Fruit fly (Drosophila melanogaster) whole organism, embryonic: ENCODE data around the gene Dpm2.

Experiments
- ATbp ChIP-seq: fragments of 200-800 bp; sonication (Bioruptor generic); optimal IDR thresholded peaks from 2 replicates; lab custom pipeline; 2017; ENCODE audit warnings: missing biosample characterization, mild to moderate bottlenecking, missing genetic modification characterization, missing genetic modification reagents
- BtbVII ChIP-seq: fragments of 200-800 bp; sonication (Bioruptor generic); optimal IDR thresholded peaks from 3 replicates; lab custom pipeline; 2017; ENCODE audit warnings: missing biosample characterization, mild to moderate bottlenecking, missing genetic modification characterization
- CG10274 ChIP-seq: fragments of 200-800 bp; sonication (Bioruptor generic); optimal IDR thresholded peaks from 3 replicates; lab custom pipeline; 2017; ENCODE audit warnings: missing biosample characterization, mild to moderate bottlenecking, missing genetic modification characterization
- CG10654 ChIP-seq: fragments of 200-800 bp; sonication (Bioruptor generic); optimal IDR thresholded peaks from 2 replicates; lab custom pipeline; 2016; ENCODE audit warnings: missing biosample characterization, missing genetic modification characterization
- CG11456 ChIP-seq: fragments of 200-800 bp; sonication (Bioruptor generic); IDR thresholded peaks from 3 replicates; pipeline ENCODE4 v1.3.6; 2022; ENCODE audit warnings: missing biosample characterization, missing genetic modification characterization
- CG11723 ChIP-seq: fragments of 200-800 bp; sonication (Bioruptor generic); optimal IDR thresholded peaks from 2 replicates; lab custom pipeline; 2017; ENCODE audit warnings: missing biosample characterization, mild to moderate bottlenecking, missing genetic modification characterization
- CG12659 ChIP-seq: fragments of 200-800 bp; sonication (Bioruptor generic); optimal IDR thresholded peaks from 3 replicates; lab custom pipeline; 2017; ENCODE audit warnings: mild to moderate bottlenecking, missing biosample characterization, missing genetic modification reagents, missing genetic modification characterization
- CG12942 ChIP-seq: fragments of 200-800 bp; sonication (Bioruptor generic); optimal IDR thresholded peaks from 3 replicates; lab custom pipeline; 2016; ENCODE audit warnings: missing biosample characterization, missing genetic modification characterization
- CG15011 ChIP-seq: fragments of 200-800 bp; sonication (Bioruptor generic); optimal IDR thresholded peaks from 3 replicates; lab custom pipeline; 2018; ENCODE audit warnings: missing biosample characterization, mild to moderate bottlenecking, missing genetic modification characterization
- CG17359 ChIP-seq: fragments of 200-800 bp; sonication (Bioruptor generic); optimal IDR thresholded peaks from 3 replicates; lab custom pipeline; 2018; ENCODE audit warnings: missing biosample characterization, mild to moderate bottlenecking, missing genetic modification characterization, moderate library complexity
- CG17361 ChIP-seq: fragments of 200-800 bp; sonication (Bioruptor generic); IDR thresholded peaks from 3 replicates; pipeline ENCODE4 v1.3.6; 2022; ENCODE audit warnings: missing biosample characterization, missing genetic modification characterization
- CG17802 ChIP-seq: fragments of 200-800 bp; sonication (Bioruptor generic); optimal IDR thresholded peaks from 2 replicates; lab custom pipeline; 2018; ENCODE audit warnings: missing biosample characterization, mild to moderate bottlenecking, missing genetic modification characterization, moderate library complexity
- CG18476 ChIP-seq: fragments of 200-800 bp; sonication (Bioruptor generic); optimal IDR thresholded peaks from 2 replicates; lab custom pipeline; 2016; ENCODE audit warnings: missing biosample characterization, mild to moderate bottlenecking, missing genetic modification characterization
- CG18619 ChIP-seq: fragments of 200-800 bp; sonication (Bioruptor generic); optimal IDR thresholded peaks from 3 replicates; lab custom pipeline; 2017; ENCODE audit warnings: missing biosample characterization, mild to moderate bottlenecking, missing genetic modification characterization
- CG2712 ChIP-seq: fragments of 200-800 bp; optimal IDR thresholded peaks from 3 replicates; lab custom pipeline; 2019; ENCODE audit warnings: missing biosample characterization, mild to moderate bottlenecking, missing genetic modification characterization, moderate library complexity
- CG31224 ChIP-seq: fragments of 200-800 bp; sonication (Bioruptor generic); IDR thresholded peaks from 2 replicates; pipeline ENCODE4 v1.3.6; 2022; ENCODE audit warnings: missing biosample characterization, missing genetic modification characterization
- CG31365 ChIP-seq: fragments of 200-800 bp; sonication (Bioruptor generic); optimal IDR thresholded peaks from 2 replicates; lab custom pipeline; 2018; ENCODE audit warnings: missing biosample characterization, mild to moderate bottlenecking, missing genetic modification characterization
- CG32772 ChIP-seq: fragments of 200-800 bp; sonication (Bioruptor generic); IDR thresholded peaks from 2 replicates; pipeline ENCODE4 v1.3.6; 2022; ENCODE audit warnings: missing biosample characterization, missing genetic modification characterization
- CG4854 ChIP-seq: fragments of 200-800 bp; sonication (Bioruptor generic); optimal IDR thresholded peaks from 2 replicates; lab custom pipeline; 2016; ENCODE audit warnings: missing biosample characterization, missing genetic modification characterization, inconsistent platforms
- CG6254 ChIP-seq: fragments of 200-800 bp; sonication (Bioruptor generic); optimal IDR thresholded peaks from 3 replicates; lab custom pipeline; 2017; ENCODE audit warnings: mild to moderate bottlenecking, missing biosample characterization, missing genetic modification reagents, missing genetic modification characterization
- CG8478 ChIP-seq: fragments of >200 bp; optimal IDR thresholded peaks from 2 replicates; lab custom pipeline; 2018
- CG9797 ChIP-seq: fragments of 200-800 bp; sonication (Bioruptor generic); optimal IDR thresholded peaks from 3 replicates; lab custom pipeline; 2018; ENCODE audit warnings: missing biosample characterization, mild to moderate bottlenecking, missing genetic modification characterization
- CHES-1-like ChIP-seq: fragments of 200-800 bp; sonication (Bioruptor generic); optimal IDR thresholded peaks from 2 replicates; lab custom pipeline; 2016; ENCODE audit warnings: missing biosample characterization, missing genetic modification characterization
- D ChIP-seq, 2 experiments: fragments of 200-800 bp in 1 of 2; fragments of >200 bp in 1 of 2; sonication (Bioruptor generic) in 1 of 2; optimal IDR thresholded peaks; 2 replicates in 1 of 2; 3 replicates in 1 of 2; lab custom pipeline; 2017; ENCODE audit warnings: mild to moderate bottlenecking in 1 of 2, missing biosample characterization in 1 of 2, missing genetic modification characterization in 1 of 2, missing genetic modification reagents in 1 of 2
- D19A ChIP-seq: fragments of 200-800 bp; optimal IDR thresholded peaks from 3 replicates; lab custom pipeline; 2019; ENCODE audit warnings: missing biosample characterization, mild to moderate bottlenecking, missing genetic modification characterization, moderate library complexity
- Ets65A ChIP-seq: fragments of 200-800 bp; sonication (Bioruptor generic); peaks from one replicate; lab custom pipeline; 2016; ENCODE audit warnings: missing biosample characterization, missing genetic modification characterization
- GATAe ChIP-seq: fragments of 200-800 bp; sonication (Bioruptor generic); conservative IDR thresholded peaks from 2 replicates; pipeline ENCODE4 v1.3.6; 2022; ENCODE audit warnings: missing biosample characterization, missing genetic modification characterization
- HLH3B ChIP-seq: fragments of 200-800 bp; sonication (Bioruptor generic); IDR thresholded peaks from 2 replicates; pipeline ENCODE4 v1.3.6; 2022; ENCODE audit warnings: missing biosample characterization, missing genetic modification characterization
- HmgD ChIP-seq: fragments of 200-800 bp; sonication (Bioruptor generic); optimal IDR thresholded peaks from 3 replicates; lab custom pipeline; 2016; ENCODE audit warnings: missing biosample characterization, missing genetic modification characterization
- HmgZ ChIP-seq: fragments of 200-800 bp; sonication (Bioruptor generic); optimal IDR thresholded peaks from 2 replicates; lab custom pipeline; 2018; ENCODE audit warnings: missing biosample characterization, mild to moderate bottlenecking, missing genetic modification characterization
- Mrtf ChIP-seq: fragments of 200-800 bp; sonication (Bioruptor generic); IDR thresholded peaks from 3 replicates; pipeline ENCODE4 v1.3.6; 2022; ENCODE audit warnings: missing biosample characterization, missing genetic modification characterization
- NK7.1 ChIP-seq: fragments of 200-800 bp; sonication (Bioruptor generic); optimal IDR thresholded peaks from 3 replicates; lab custom pipeline; 2016; ENCODE audit warnings: missing biosample characterization, missing genetic modification characterization
- Neu2 ChIP-seq: fragments of 200-800 bp; sonication (Bioruptor generic); optimal IDR thresholded peaks from 3 replicates; lab custom pipeline; 2016; ENCODE audit warnings: missing biosample characterization, missing genetic modification characterization, borderline replicate concordance
- Nf-YB ChIP-seq: fragments of 200-800 bp; sonication (Bioruptor generic); optimal IDR thresholded peaks from 3 replicates; lab custom pipeline; 2019; ENCODE audit warnings: missing biosample characterization, mild to moderate bottlenecking, missing genetic modification characterization, moderate library complexity
- Spps ChIP-seq: fragments of 200-800 bp; sonication (Bioruptor generic); optimal IDR thresholded peaks from 2 replicates; lab custom pipeline; 2018; ENCODE audit warnings: missing biosample characterization, mild to moderate bottlenecking, missing genetic modification characterization
- bowl ChIP-seq: fragments of 200-800 bp; sonication (Bioruptor generic); IDR thresholded peaks from 2 replicates; pipeline ENCODE4 v1.3.6; 2022; ENCODE audit warnings: missing biosample characterization, missing genetic modification characterization
- chif ChIP-seq, 2 experiments: fragments of 200-800 bp; sonication (Bioruptor generic); optimal IDR thresholded peaks; 3 replicates each; lab custom pipeline; 2016; ENCODE audit warnings: missing biosample characterization in 2 of 2, missing genetic modification characterization in 2 of 2
- crol ChIP-seq: fragments of 200-800 bp; sonication (Bioruptor generic); IDR thresholded peaks from 2 replicates; pipeline ENCODE4 v1.3.6; 2022; ENCODE audit warnings: missing biosample characterization, missing genetic modification characterization
- dmrt99B ChIP-seq: fragments of 200-800 bp; sonication (Bioruptor generic); optimal IDR thresholded peaks from 2 replicates; lab custom pipeline; 2018; ENCODE audit warnings: missing biosample characterization, mild to moderate bottlenecking, missing genetic modification characterization, moderate library complexity
- emc ChIP-seq: fragments of 200-800 bp; sonication (Bioruptor generic); optimal IDR thresholded peaks from 2 replicates; lab custom pipeline; 2016; ENCODE audit warnings: missing biosample characterization, missing genetic modification characterization
- en ChIP-seq: fragments of 200-800 bp; sonication (Bioruptor generic); optimal IDR thresholded peaks from 2 replicates; lab custom pipeline; 2016; ENCODE audit warnings: missing biosample characterization, missing genetic modification characterization
- hb ChIP-seq: fragments of 200-800 bp; sonication (Bioruptor generic); IDR thresholded peaks from 3 replicates; pipeline ENCODE4 v1.3.6; 2022; ENCODE audit warnings: missing biosample characterization, missing genetic modification characterization; ENCODE audit not compliant: partially characterized antibody
- her ChIP-seq: fragments of 200-800 bp; sonication (Bioruptor generic); optimal IDR thresholded peaks from 2 replicates; lab custom pipeline; 2016; ENCODE audit warnings: missing biosample characterization, missing genetic modification characterization
- knrl ChIP-seq: fragments of 200-800 bp; sonication (Bioruptor generic); IDR thresholded peaks from 3 replicates; pipeline ENCODE4 v1.3.6; 2022; ENCODE audit warnings: missing biosample characterization, missing genetic modification characterization; ENCODE audit not compliant: partially characterized antibody
- onecut ChIP-seq: fragments of 200-800 bp; sonication (Bioruptor generic); IDR thresholded peaks from 2 replicates; pipeline ENCODE4 v1.3.6; 2022; ENCODE audit warnings: missing biosample characterization, missing genetic modification characterization
- otp ChIP-seq: fragments of 200-800 bp; sonication (Bioruptor generic); IDR thresholded peaks from 3 replicates; pipeline ENCODE4, ENCODE4 v1.3.6; 2022; ENCODE audit warnings: missing biosample characterization, missing genetic modification characterization
- p53 ChIP-seq: fragments of 200-800 bp; sonication (Bioruptor generic); optimal IDR thresholded peaks from 2 replicates; lab custom pipeline; 2016; ENCODE audit warnings: missing biosample characterization, missing genetic modification characterization
- pnt ChIP-seq: fragments of 200-800 bp; sonication (Bioruptor generic); optimal IDR thresholded peaks from 3 replicates; lab custom pipeline; 2016; ENCODE audit warnings: missing biosample characterization, missing genetic modification characterization
- salm ChIP-seq: fragments of 200-800 bp; sonication (Bioruptor generic); optimal IDR thresholded peaks from 2 replicates; lab custom pipeline; 2018; ENCODE audit warnings: missing biosample characterization, mild to moderate bottlenecking, missing genetic modification characterization
- sob ChIP-seq: fragments of 200-800 bp; sonication (Bioruptor generic); IDR thresholded peaks from 2 replicates; pipeline ENCODE4 v1.3.6; 2022; ENCODE audit warnings: missing biosample characterization, missing genetic modification characterization
- zen2 ChIP-seq: fragments of 200-800 bp; sonication (Bioruptor generic); IDR thresholded peaks from 3 replicates; pipeline ENCODE4 v1.3.6; 2022; ENCODE audit warnings: missing biosample characterization, missing genetic modification characterization; ENCODE audit not compliant: partially characterized antibody

Gene Dpm2

dm6 chr3L:3303087-3303526, 16.2 kb upstream of the Dpm2 start, which contains the start of gene CG14968 (continued):
- TF ChIP-seq zen2 (GFP tag; lab: Robert Waterston, UW) (no peak), bowl (GFP tag; lab: Robert Waterston, UW) (peak; percentile 95), salm (peak; percentile 86), Mrtf (GFP tag; lab: Robert Waterston, UW) (peak; percentile 94), CG11456 (GFP tag; lab: Robert Waterston, UW) (peak; percentile 97), D (optimal IDR thresholded peaks at IDR 0.05; lab: Kevin White, UChicago) (no peak), D (GFP tag; optimal IDR thresholded peaks at IDR 0.05; lab: Kevin White, UChicago) (peak; percentile 81), knrl (GFP tag; lab: Robert Waterston, UW) (no peak), NK7.1 (GFP tag; lab: Kevin White, UChicago) (peak; percentile 69), HLH3B (GFP tag; lab: Robert Waterston, UW) (peak; percentile 96), CG11723 (GFP tag; lab: Kevin White, UChicago) (peak; percentile 86), CG17359 (tag; lab: Kevin White, UChicago) (peak; percentile 98), CG17361 (GFP tag; lab: Robert Waterston, UW) (peak; percentile 92), emc (GFP tag; lab: Kevin White, UChicago) (peak; percentile 67), CG17802 (peak; percentile 74), CG10274 (peak; percentile 71), Ets65A (GFP tag; lab: Kevin White, UChicago) (peak; percentile 92), onecut (GFP tag; lab: Robert Waterston, UW) (peak; percentile 86), hb (GFP tag; lab: Robert Waterston, UW) (no peak), ATbp (GFP tag; lab: Kevin White, UChicago) (peak; percentile 89), her (GFP tag; lab: Kevin White, UChicago) (peak; percentile 36), CG15011 (peak; percentile 88), chif (GFP tag; optimal IDR thresholded peaks at IDR 0.05; lab: Kevin White, UChicago) (peak; percentile 41 to 67), CG4854 (peak; percentile 90), otp (GFP tag; lab: Robert Waterston, UW) (peak; percentile 93), Nf-YB (GFP tag; lab: Kevin White, UChicago) (peak; percentile 81), BtbVII (GFP tag; lab: Kevin White, UChicago) (peak; percentile 88), pnt (GFP tag; lab: Kevin White, UChicago) (peak; percentile 19), CG6254 (GFP tag; lab: Kevin White, UChicago) (peak; percentile 81), D19A (peak; percentile 84), CG10654 (GFP tag; lab: Kevin White, UChicago) (peak; percentile 92), GATAe (GFP tag; lab: Robert Waterston, UW) (peak; percentile 75; the same call in 1 of the 2 replicates), CG18476 (GFP tag; lab: Kevin White, UChicago) (peak; percentile 90), CG32772 (GFP tag; lab: Robert Waterston, UW) (peak; percentile 95), CG31224 (GFP tag; lab: Robert Waterston, UW) (peak; percentile 93), CG12659 (peak; percentile 95), en (GFP tag; lab: Kevin White, UChicago) (no peak), sob (GFP tag; lab: Robert Waterston, UW) (peak; percentile 98), p53 (GFP tag; lab: Kevin White, UChicago) (no peak), crol (GFP tag; lab: Robert Waterston, UW) (peak; percentile 70), CG31365 (tag; lab: Kevin White, UChicago) (peak; percentile 73), Spps (tag; lab: Kevin White, UChicago) (peak; percentile 83), HmgZ (peak; percentile 93), CG2712 (tag; lab: Kevin White, UChicago) (peak; percentile 87), CG9797 (GFP tag; lab: Kevin White, UChicago) (no peak), CG18619 (GFP tag; lab: Kevin White, UChicago) (peak; percentile 91), HmgD (no peak), CHES-1-like (GFP tag; lab: Kevin White, UChicago) (peak; percentile 41), dmrt99B (tag; lab: Kevin White, UChicago) (peak; percentile 93), CG12942 (GFP tag; lab: Kevin White, UChicago) (peak; percentile 92), Neu2 (GFP tag; lab: Kevin White, UChicago) (no peak), CG8478 (lab: Kevin White, UChicago) (no peak)
